Fruit fly (Drosophila melanogaster) whole organism, embryonic: ENCODE data around the gene CG1785.

ENCODE experiments used
- Asciz ChIP-seq: fragments of 200-800 bp; sonication (Bioruptor generic); optimal IDR thresholded peaks from 2 replicates; lab custom pipeline; 2017; ENCODE audit warnings: missing biosample characterization, mild to moderate bottlenecking, missing genetic modification characterization, missing genetic modification reagents
- Bteb2 ChIP-seq: fragments of 200-800 bp; sonication (Bioruptor generic); optimal IDR thresholded peaks from 2 replicates; lab custom pipeline; 2016; ENCODE audit warnings: missing biosample characterization, missing genetic modification characterization
- CG10267 ChIP-seq: fragments of 200-800 bp; sonication (Bioruptor generic); optimal IDR thresholded peaks from 2 replicates; lab custom pipeline; 2018; ENCODE audit warnings: missing biosample characterization, mild to moderate bottlenecking, missing genetic modification characterization, moderate library complexity
- CG11247 ChIP-seq: fragments of 200-800 bp; sonication (Bioruptor generic); IDR thresholded peaks from 2 replicates; pipeline ENCODE4 v1.3.6; 2022; ENCODE audit warnings: missing biosample characterization, missing genetic modification characterization
- CG11560 ChIP-seq: fragments of 200-800 bp; sonication (Bioruptor generic); IDR thresholded peaks from 3 replicates; pipeline ENCODE4 v1.3.6; 2022; ENCODE audit warnings: missing biosample characterization, missing genetic modification characterization
- CG12744 ChIP-seq: fragments of 200-800 bp; sonication (Bioruptor generic); optimal IDR thresholded peaks from 2 replicates; lab custom pipeline; 2016; ENCODE audit warnings: missing biosample characterization, missing genetic modification characterization
- CG13296 ChIP-seq: fragments of 200-800 bp; sonication (Bioruptor generic); optimal IDR thresholded peaks from 3 replicates; lab custom pipeline; 2018; ENCODE audit warnings: missing biosample characterization, mild to moderate bottlenecking, missing genetic modification characterization
- CG13424 ChIP-seq: fragments of 200-800 bp; sonication (Bioruptor generic); optimal IDR thresholded peaks from 2 replicates; lab custom pipeline; 2019; ENCODE audit warnings: missing biosample characterization, mild to moderate bottlenecking, missing genetic modification characterization, moderate library complexity
- CG13624 ChIP-seq: fragments of 200-800 bp; sonication (Bioruptor generic); optimal IDR thresholded peaks from 2 replicates; lab custom pipeline; 2016; ENCODE audit warnings: missing biosample characterization, missing genetic modification characterization
- CG15514 ChIP-seq: fragments of 200-800 bp; sonication (Bioruptor generic); optimal IDR thresholded peaks from 3 replicates; lab custom pipeline; 2017; ENCODE audit warnings: missing biosample characterization, missing genetic modification characterization, mild to moderate bottlenecking, moderate library complexity, missing genetic modification reagents
- CG1647 ChIP-seq: fragments of 200-800 bp; sonication (Bioruptor generic); optimal IDR thresholded peaks from 3 replicates; lab custom pipeline; 2016; ENCODE audit warnings: missing biosample characterization, missing genetic modification characterization
- CG1792 ChIP-seq: fragments of 200-800 bp; sonication (Bioruptor generic); optimal IDR thresholded peaks from 2 replicates; lab custom pipeline; 2016; ENCODE audit warnings: missing biosample characterization, missing genetic modification characterization
- CG3838 ChIP-seq: fragments of 200-800 bp; sonication (Bioruptor generic); optimal IDR thresholded peaks from 3 replicates; lab custom pipeline; 2016; ENCODE audit warnings: missing biosample characterization, missing genetic modification characterization
- CG4282 ChIP-seq: fragments of 200-800 bp; sonication (Bioruptor generic); optimal IDR thresholded peaks from 2 replicates; lab custom pipeline; 2016; ENCODE audit warnings: missing biosample characterization, missing genetic modification characterization
- CG4424 ChIP-seq: fragments of 200-800 bp; sonication (Bioruptor generic); optimal IDR thresholded peaks from 3 replicates; lab custom pipeline; 2016; ENCODE audit warnings: missing biosample characterization, missing genetic modification characterization
- CG6654 ChIP-seq: fragments of 200-800 bp; sonication (Bioruptor generic); optimal IDR thresholded peaks from 2 replicates; lab custom pipeline; 2017; ENCODE audit warnings: missing biosample characterization, mild to moderate bottlenecking, missing genetic modification characterization
- CG9797 ChIP-seq: fragments of 200-800 bp; sonication (Bioruptor generic); optimal IDR thresholded peaks from 3 replicates; lab custom pipeline; 2018; ENCODE audit warnings: missing biosample characterization, mild to moderate bottlenecking, missing genetic modification characterization
- CG9876 ChIP-seq: fragments of 200-800 bp; sonication (Bioruptor generic); optimal IDR thresholded peaks from 2 replicates; lab custom pipeline; 2016; ENCODE audit warnings: missing biosample characterization, missing genetic modification characterization
- CG9932 ChIP-seq: fragments of 200-800 bp; sonication (Bioruptor generic); IDR thresholded peaks from 2 replicates; pipeline ENCODE4 v1.3.6; 2022; ENCODE audit warnings: missing biosample characterization, missing genetic modification characterization
- CHES-1-like ChIP-seq: fragments of 200-800 bp; sonication (Bioruptor generic); optimal IDR thresholded peaks from 2 replicates; lab custom pipeline; 2016; ENCODE audit warnings: missing biosample characterization, missing genetic modification characterization
- CrebB ChIP-seq: fragments of 200-800 bp; sonication (Bioruptor generic); optimal IDR thresholded peaks from 3 replicates; lab custom pipeline; 2018; ENCODE audit warnings: missing biosample characterization, mild to moderate bottlenecking, missing genetic modification characterization
- Dad ChIP-seq: fragments of 200-800 bp; sonication (Bioruptor generic); optimal IDR thresholded peaks from 3 replicates; lab custom pipeline; 2016; ENCODE audit warnings: missing biosample characterization, missing genetic modification characterization
- Hey ChIP-seq: fragments of 200-800 bp; sonication (Bioruptor generic); optimal IDR thresholded peaks from 3 replicates; lab custom pipeline; 2018; ENCODE audit warnings: missing biosample characterization, mild to moderate bottlenecking, missing genetic modification characterization
- HmgD ChIP-seq: fragments of 200-800 bp; sonication (Bioruptor generic); optimal IDR thresholded peaks from 3 replicates; lab custom pipeline; 2016; ENCODE audit warnings: missing biosample characterization, missing genetic modification characterization
- Hsf ChIP-seq: fragments of 200-800 bp; sonication (Bioruptor generic); optimal IDR thresholded peaks from 3 replicates; lab custom pipeline; 2016; ENCODE audit warnings: missing biosample characterization, missing genetic modification characterization
- MBD-R2 ChIP-seq: fragments of 200-800 bp; sonication (Bioruptor generic); IDR thresholded peaks from 2 replicates; pipeline ENCODE4 v1.3.6; 2022; ENCODE audit warnings: missing biosample characterization, missing genetic modification characterization
- Med ChIP-seq: fragments of 200-800 bp; sonication (Bioruptor generic); peaks from one replicate; lab custom pipeline; 2016; ENCODE audit warnings: missing biosample characterization, missing genetic modification characterization, mild to moderate bottlenecking, inconsistent platforms, moderate library complexity
- Opbp ChIP-seq: fragments of 200-800 bp; sonication (Bioruptor generic); IDR thresholded peaks from 3 replicates; pipeline ENCODE4 v1.3.6; 2022; ENCODE audit warnings: missing biosample characterization, missing genetic modification characterization; ENCODE audit not compliant: partially characterized antibody
- Optix ChIP-seq: fragments of 200-800 bp; sonication (Bioruptor generic); IDR thresholded peaks from 3 replicates; pipeline ENCODE4 v1.3.6; 2022; ENCODE audit warnings: missing biosample characterization, missing genetic modification characterization
- PHDP ChIP-seq: fragments of 200-800 bp; sonication (Bioruptor generic); optimal IDR thresholded peaks from 3 replicates; lab custom pipeline; 2018; ENCODE audit warnings: missing biosample characterization, mild to moderate bottlenecking, missing genetic modification characterization, moderate library complexity
- Rfx ChIP-seq: fragments of 200-800 bp; sonication (Bioruptor generic); IDR thresholded peaks from 2 replicates; pipeline ENCODE4 v1.3.6; 2022; ENCODE audit warnings: missing biosample characterization, missing genetic modification characterization
- Side ChIP-seq: fragments of 200-800 bp; sonication (Bioruptor generic); optimal IDR thresholded peaks from 2 replicates; lab custom pipeline; 2016; ENCODE audit warnings: missing biosample characterization, missing genetic modification characterization
- Six4 ChIP-seq: fragments of 200-800 bp; sonication (Bioruptor generic); optimal IDR thresholded peaks from 2 replicates; lab custom pipeline; 2016; ENCODE audit warnings: missing biosample characterization, missing genetic modification characterization
- bbx ChIP-seq: fragments of 200-800 bp; sonication (Bioruptor generic); IDR thresholded peaks from 2 replicates; pipeline ENCODE4 v1.3.6; 2022; ENCODE audit warnings: missing biosample characterization, missing genetic modification characterization; ENCODE audit not compliant: partially characterized antibody
- btn ChIP-seq: fragments of 200-800 bp; sonication (Bioruptor generic); optimal IDR thresholded peaks from 2 replicates; lab custom pipeline; 2016; ENCODE audit warnings: missing biosample characterization, missing genetic modification characterization
- chm ChIP-seq: fragments of 200-800 bp; sonication (Bioruptor generic); IDR thresholded peaks from 2 replicates; pipeline ENCODE4 v1.3.6; 2022; ENCODE audit warnings: missing biosample characterization, missing genetic modification characterization
- crp ChIP-seq, 2 experiments: fragments of 200-800 bp; sonication (Bioruptor generic); optimal IDR thresholded peaks; 2 replicates in 1 of 2; 3 replicates in 1 of 2; lab custom pipeline; 2017; ENCODE audit warnings: missing biosample characterization in 2 of 2, missing genetic modification characterization in 2 of 2, mild to moderate bottlenecking in 1 of 2, moderate library complexity in 1 of 2
- dysf ChIP-seq: fragments of 200-800 bp; sonication (Bioruptor generic); IDR thresholded peaks from 3 replicates; pipeline ENCODE4 v1.3.6; 2022; ENCODE audit warnings: missing biosample characterization, missing genetic modification characterization
- en ChIP-seq: fragments of 200-800 bp; sonication (Bioruptor generic); optimal IDR thresholded peaks from 2 replicates; lab custom pipeline; 2016; ENCODE audit warnings: missing biosample characterization, missing genetic modification characterization
- eyg ChIP-seq: fragments of 200-800 bp; sonication (Bioruptor generic); optimal IDR thresholded peaks from 3 replicates; lab custom pipeline; 2016; ENCODE audit warnings: missing biosample characterization, missing genetic modification characterization
- gem ChIP-seq: fragments of 200-800 bp; sonication (Bioruptor generic); optimal IDR thresholded peaks from 2 replicates; lab custom pipeline; 2019; ENCODE audit warnings: missing biosample characterization, mild to moderate bottlenecking, missing genetic modification characterization, moderate library complexity
- gfzf ChIP-seq: fragments of 200-800 bp; sonication (Bioruptor generic); optimal IDR thresholded peaks from 2 replicates; lab custom pipeline; 2016; ENCODE audit warnings: missing biosample characterization, mild to moderate bottlenecking, missing genetic modification characterization, moderate library complexity
- gro ChIP-seq: fragments of 200-800 bp; sonication (Bioruptor generic); optimal IDR thresholded peaks from 2 replicates; lab custom pipeline; 2016; ENCODE audit warnings: missing biosample characterization, missing genetic modification characterization
- her ChIP-seq: fragments of 200-800 bp; sonication (Bioruptor generic); optimal IDR thresholded peaks from 2 replicates; lab custom pipeline; 2016; ENCODE audit warnings: missing biosample characterization, missing genetic modification characterization
- insv ChIP-seq, 2 experiments: fragments of 200-800 bp; sonication (Bioruptor generic); optimal IDR thresholded peaks; 3 replicates each; lab custom pipeline; 2016 to 2018; ENCODE audit warnings: missing biosample characterization in 2 of 2, missing genetic modification characterization in 2 of 2
- lmd ChIP-seq: fragments of 200-800 bp; sonication (Bioruptor generic); IDR thresholded peaks from 2 replicates; pipeline ENCODE4 v1.3.6; 2022; ENCODE audit warnings: missing biosample characterization, missing genetic modification characterization
- mld ChIP-seq: fragments of 200-800 bp; sonication (Bioruptor generic); IDR thresholded peaks from 3 replicates; pipeline ENCODE4 v1.3.6; 2022; ENCODE audit warnings: missing biosample characterization, missing genetic modification characterization; ENCODE audit not compliant: partially characterized antibody
- prd ChIP-seq, 3 experiments: fragments of >200 bp in 2 of 3; fragments of 200-800 bp in 1 of 3; sonication (Bioruptor generic) in 1 of 3; optimal IDR thresholded peaks in 2 of 3; IDR thresholded peaks in 1 of 3; 2 replicates in 2 of 3; 3 replicates in 1 of 3; pipeline versions ENCODE4 v1.3.6 to Lab custom; 2017 to 2022; ENCODE audit warnings: missing biosample characterization in 1 of 3, missing genetic modification characterization in 1 of 3
- sens ChIP-seq: fragments of 200-800 bp; sonication (Bioruptor generic); peaks from one replicate; lab custom pipeline; 2016; ENCODE audit warnings: missing biosample characterization, missing genetic modification characterization
- trem ChIP-seq: fragments of 200-800 bp; optimal IDR thresholded peaks from 3 replicates; lab custom pipeline; 2019; ENCODE audit warnings: missing biosample characterization, mild to moderate bottlenecking, missing genetic modification characterization, moderate library complexity

The CG1785 gene

DNA sequence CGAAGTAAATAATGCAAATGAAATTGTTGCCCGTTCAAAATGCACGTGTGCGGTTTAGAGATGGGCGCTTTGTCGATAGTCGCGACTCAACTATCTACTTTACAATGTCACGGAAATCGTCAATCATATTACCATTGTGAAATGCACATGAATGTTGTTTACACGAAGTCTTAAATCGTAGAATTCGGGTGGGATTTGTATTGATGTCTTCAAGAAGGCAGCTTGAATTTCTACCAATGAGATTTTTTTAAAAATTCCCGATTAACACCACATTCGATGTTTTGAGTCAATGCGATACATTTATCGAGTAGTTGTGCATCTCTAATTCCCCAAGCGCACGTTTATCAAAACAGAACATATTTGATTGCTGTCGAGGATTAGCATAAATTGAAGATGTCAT, 5.5 kb downstream of the CG1785 start, which contains the start of gene CG1789 (continued):
- peak in 1 of 2 experiments; percentile 48 for TF ChIP-seq insv (GFP tag; optimal IDR thresholded peaks at IDR 0.05; lab: Kevin White, UChicago)
- TF ChIP-seq her (GFP tag; lab: Kevin White, UChicago), result peak; percentile 21
- peak; percentile 46 for TF ChIP-seq CG15514 (GFP tag; lab: Kevin White, UChicago)
- TF ChIP-seq HmgD, result peak; percentile 46
- peak; percentile 28 for TF ChIP-seq gem
- TF ChIP-seq CG4282 (GFP tag; lab: Kevin White, UChicago), result no peak
- no peak for TF ChIP-seq CG9876 (GFP tag; lab: Kevin White, UChicago)
- no peak for TF ChIP-seq CG6654 (GFP tag; lab: Kevin White, UChicago)
- TF ChIP-seq Hsf (GFP tag; lab: Kevin White, UChicago), result peak; percentile 7
- TF ChIP-seq Rfx (GFP tag; lab: Robert Waterston, UW), result 0 out of 2 replicates have a peak, but pooled peaks have one; percentile 49
- TF ChIP-seq mld (GFP tag; lab: Robert Waterston, UW), result peak; percentile 69; the same call in 1 of the 3 replicates
- peak; percentile 78; the same call in 2 of the 3 replicates for TF ChIP-seq Opbp (GFP tag; lab: Robert Waterston, UW)
- peak; percentile 49 for TF ChIP-seq CG10267 (tag; lab: Kevin White, UChicago)
- TF ChIP-seq Dad (GFP tag; lab: Kevin White, UChicago), result no peak
- no peak for TF ChIP-seq CG12744 (GFP tag; lab: Kevin White, UChicago)
- TF ChIP-seq gro (GFP tag; lab: Kevin White, UChicago), result no peak
- peak; percentile 47 for TF ChIP-seq gfzf (GFP tag; lab: Kevin White, UChicago)
- TF ChIP-seq Optix (GFP tag; lab: Robert Waterston, UW), result no peak
- TF ChIP-seq CG3838 (GFP tag; lab: Kevin White, UChicago), result no peak
- peak; percentile 40 for TF ChIP-seq CG9797
- TF ChIP-seq Side (GFP tag; lab: Kevin White, UChicago), result peak; percentile 53
- TF ChIP-seq sens, result peak; percentile 85
- TF ChIP-seq eyg (GFP tag; lab: Kevin White, UChicago), result no peak
- peak; percentile 75; the same call in 2 of the 3 replicates for TF ChIP-seq CG11560 (tag; lab: Robert Waterston, UW)
- peak; percentile 6 for TF ChIP-seq CHES-1-like (GFP tag; lab: Kevin White, UChicago)
- TF ChIP-seq crp (GFP tag; optimal IDR thresholded peaks at IDR 0.05; lab: Kevin White, UChicago), result peak in 1 of 2 experiments; percentile 32
- TF ChIP-seq dysf (GFP tag; lab: Robert Waterston, UW), result 0 out of 3 replicates have a peak, but pooled peaks have one; percentile 30
- peak; percentile 16 for TF ChIP-seq CG13624
- no peak for TF ChIP-seq CG4424 (GFP tag; lab: Kevin White, UChicago)
- TF ChIP-seq PHDP, result peak; percentile 3
- no peak for TF ChIP-seq Hey (tag; lab: Kevin White, UChicago)
- peak; percentile 29 for TF ChIP-seq CG13424 (tag; lab: Kevin White, UChicago)
- TF ChIP-seq CG1792 (GFP tag; lab: Kevin White, UChicago), result no peak
- TF ChIP-seq bbx, result peak; percentile 83
- no peak for TF ChIP-seq Six4
- no peak for TF ChIP-seq prd (optimal IDR thresholded peaks at IDR 0.05; lab: Kevin White, UChicago)
- TF ChIP-seq prd (GFP tag; IDR thresholded peaks at IDR 0.05; lab: Robert Waterston, UW), result peak; percentile 47
- TF ChIP-seq CG11247 (GFP tag; lab: Robert Waterston, UW), result no peak
- no peak for TF ChIP-seq chm
- TF ChIP-seq btn, result peak; percentile 1
- no peak for TF ChIP-seq CrebB (tag; lab: Kevin White, UChicago)
- TF ChIP-seq en (GFP tag; lab: Kevin White, UChicago), result no peak
- peak; percentile 75 for TF ChIP-seq MBD-R2 (GFP tag; lab: Robert Waterston, UW)
- peak; percentile 53 for TF ChIP-seq trem
- TF ChIP-seq CG9932, result peak; percentile 67
- peak; percentile 16; the same call in 1 of the 2 replicates for TF ChIP-seq lmd
- TF ChIP-seq Med (GFP tag; lab: Kevin White, UChicago), result peak; percentile 78
- peak; percentile 30 for TF ChIP-seq CG13296
- no peak for TF ChIP-seq CG1647 (GFP tag; lab: Kevin White, UChicago)
- no peak for TF ChIP-seq Bteb2 (GFP tag; lab: Kevin White, UChicago)
- TF ChIP-seq Asciz (GFP tag; lab: Kevin White, UChicago), result no peak
